Fruit fly (Drosophila melanogaster) whole organism, adult: ENCODE measurements around the gene TwdlR.

Experiments used
- CG7045 ChIP-seq: fragments of 200-800 bp; sonication (Bioruptor generic); optimal IDR thresholded peaks from 2 replicates; lab custom pipeline; 2017; ENCODE audit warnings: missing biosample characterization, mild to moderate bottlenecking, missing genetic modification characterization
- CG7101 ChIP-seq: fragments of 200-800 bp; sonication (Bioruptor generic); optimal IDR thresholded peaks from 2 replicates; lab custom pipeline; 2018; ENCODE audit warnings: missing biosample characterization, mild to moderate bottlenecking, missing genetic modification characterization, moderate library complexity
- cic ChIP-seq: fragments of 200-800 bp; sonication (Bioruptor generic); optimal IDR thresholded peaks from 2 replicates; lab custom pipeline; 2017; ENCODE audit warnings: missing biosample characterization, mild to moderate bottlenecking, missing genetic modification characterization, moderate library complexity

dm6 chr3R:26654594-26654993, 19.9 kb downstream of the TwdlR start:
- TF ChIP-seq CG7101 (tag; lab: Kevin White, UChicago) = no peak
- TF ChIP-seq cic (GFP tag; lab: Kevin White, UChicago) = no peak
- TF ChIP-seq CG7045 (GFP tag; lab: Kevin White, UChicago) = no peak
